Fruit fly (Drosophila melanogaster) whole organism, embryonic: ENCODE results near the gene CG13609.

Source experiments
- CG1024 ChIP-seq: fragments of 200-800 bp; sonication (Bioruptor generic); IDR thresholded peaks from 2 replicates; pipeline ENCODE4 v1.3.6; 2022; ENCODE audit warnings: missing biosample characterization, missing genetic modification characterization
- CG11560 ChIP-seq: fragments of 200-800 bp; sonication (Bioruptor generic); IDR thresholded peaks from 3 replicates; pipeline ENCODE4 v1.3.6; 2022; ENCODE audit warnings: missing biosample characterization, missing genetic modification characterization
- CG1233 ChIP-seq: fragments of 200-800 bp; sonication (Bioruptor generic); optimal IDR thresholded peaks from 4 replicates; lab custom pipeline; 2018; ENCODE audit warnings: missing biosample characterization, mild to moderate bottlenecking, missing genetic modification characterization
- CG12769 ChIP-seq: fragments of 200-800 bp; sonication (Bioruptor generic); optimal IDR thresholded peaks from 2 replicates; lab custom pipeline; 2019; ENCODE audit warnings: missing biosample characterization, mild to moderate bottlenecking, missing genetic modification characterization, moderate library complexity
- CG1602 ChIP-seq: fragments of 200-800 bp; sonication (Bioruptor generic); optimal IDR thresholded peaks from 3 replicates; lab custom pipeline; 2016; ENCODE audit warnings: missing biosample characterization, missing genetic modification characterization
- CG17359 ChIP-seq: fragments of 200-800 bp; sonication (Bioruptor generic); optimal IDR thresholded peaks from 3 replicates; lab custom pipeline; 2018; ENCODE audit warnings: missing biosample characterization, mild to moderate bottlenecking, missing genetic modification characterization, moderate library complexity
- CG17802 ChIP-seq: fragments of 200-800 bp; sonication (Bioruptor generic); optimal IDR thresholded peaks from 2 replicates; lab custom pipeline; 2018; ENCODE audit warnings: missing biosample characterization, mild to moderate bottlenecking, missing genetic modification characterization, moderate library complexity
- CG2116 ChIP-seq: fragments of 200-800 bp; sonication (Bioruptor generic); optimal IDR thresholded peaks from 3 replicates; lab custom pipeline; 2018; ENCODE audit warnings: missing biosample characterization, mild to moderate bottlenecking, missing genetic modification characterization
- CG34224 ChIP-seq: fragments of 200-800 bp; sonication (Bioruptor generic); IDR thresholded peaks from 3 replicates; pipeline ENCODE4 v1.3.6; 2022; ENCODE audit warnings: missing biosample characterization, missing genetic modification characterization; ENCODE audit not compliant: partially characterized antibody
- CG4617 ChIP-seq: fragments of 200-800 bp; sonication (Bioruptor generic); optimal IDR thresholded peaks from 3 replicates; lab custom pipeline; 2016; ENCODE audit warnings: missing biosample characterization, missing genetic modification characterization, borderline replicate concordance
- CG4820 ChIP-seq: fragments of 200-800 bp; sonication (Bioruptor generic); optimal IDR thresholded peaks from 3 replicates; lab custom pipeline; 2016; ENCODE audit warnings: missing biosample characterization, missing genetic modification characterization
- CG6765 ChIP-seq: fragments of 200-800 bp; sonication (Bioruptor generic); optimal IDR thresholded peaks from 3 replicates; lab custom pipeline; 2017; ENCODE audit warnings: missing biosample characterization, mild to moderate bottlenecking, missing genetic modification characterization
- CG8478 ChIP-seq: fragments of >200 bp; optimal IDR thresholded peaks from 2 replicates; lab custom pipeline; 2018
- ERR ChIP-seq: fragments of 200-800 bp; sonication (Bioruptor generic); optimal IDR thresholded peaks from 2 replicates; lab custom pipeline; 2016; ENCODE audit warnings: missing biosample characterization, missing genetic modification characterization
- YL-1 ChIP-seq: fragments of 200-800 bp; sonication (Bioruptor generic); optimal IDR thresholded peaks from 3 replicates; lab custom pipeline; 2017; ENCODE audit warnings: missing biosample characterization, mild to moderate bottlenecking, missing genetic modification characterization
- bowl ChIP-seq: fragments of 200-800 bp; sonication (Bioruptor generic); IDR thresholded peaks from 2 replicates; pipeline ENCODE4 v1.3.6; 2022; ENCODE audit warnings: missing biosample characterization, missing genetic modification characterization
- eve ChIP-seq, 2 experiments: fragments of >200 bp; optimal IDR thresholded peaks; 2 replicates each; lab custom pipeline; 2017; ENCODE audit warnings: missing biosample characterization in 2 of 2, missing genetic modification characterization in 2 of 2
- ewg ChIP-seq: fragments of 200-800 bp; sonication (Bioruptor generic); optimal IDR thresholded peaks from 3 replicates; lab custom pipeline; 2017; ENCODE audit warnings: mild to moderate bottlenecking, missing biosample characterization, missing genetic modification reagents, missing genetic modification characterization
- gcm ChIP-seq: fragments of 200-800 bp; sonication (Bioruptor generic); optimal IDR thresholded peaks from 2 replicates; lab custom pipeline; 2019; ENCODE audit warnings: missing biosample characterization, mild to moderate bottlenecking, missing genetic modification characterization, moderate library complexity
- knrl ChIP-seq: fragments of 200-800 bp; sonication (Bioruptor generic); IDR thresholded peaks from 3 replicates; pipeline ENCODE4 v1.3.6; 2022; ENCODE audit warnings: missing biosample characterization, missing genetic modification characterization; ENCODE audit not compliant: partially characterized antibody
- lab ChIP-seq: fragments of 200-800 bp; sonication (Bioruptor generic); optimal IDR thresholded peaks from 3 replicates; lab custom pipeline; 2017; ENCODE audit warnings: missing biosample characterization, missing genetic modification characterization, mild to moderate bottlenecking, moderate library complexity, missing genetic modification reagents
- lmd ChIP-seq: fragments of 200-800 bp; sonication (Bioruptor generic); IDR thresholded peaks from 2 replicates; pipeline ENCODE4 v1.3.6; 2022; ENCODE audit warnings: missing biosample characterization, missing genetic modification characterization
- odd ChIP-seq: fragments of 200-800 bp; sonication (Bioruptor generic); optimal IDR thresholded peaks from 2 replicates; lab custom pipeline; 2017; ENCODE audit warnings: missing biosample characterization, mild to moderate bottlenecking, missing genetic modification characterization
- p53 ChIP-seq: fragments of 200-800 bp; sonication (Bioruptor generic); optimal IDR thresholded peaks from 2 replicates; lab custom pipeline; 2016; ENCODE audit warnings: missing biosample characterization, missing genetic modification characterization
- tna ChIP-seq: fragments of 200-800 bp; sonication (Bioruptor generic); IDR thresholded peaks from 2 replicates; pipeline ENCODE4 v1.3.6; 2022; ENCODE audit warnings: missing biosample characterization, missing genetic modification characterization; ENCODE audit not compliant: partially characterized antibody

CG13609 gene

DNA sequence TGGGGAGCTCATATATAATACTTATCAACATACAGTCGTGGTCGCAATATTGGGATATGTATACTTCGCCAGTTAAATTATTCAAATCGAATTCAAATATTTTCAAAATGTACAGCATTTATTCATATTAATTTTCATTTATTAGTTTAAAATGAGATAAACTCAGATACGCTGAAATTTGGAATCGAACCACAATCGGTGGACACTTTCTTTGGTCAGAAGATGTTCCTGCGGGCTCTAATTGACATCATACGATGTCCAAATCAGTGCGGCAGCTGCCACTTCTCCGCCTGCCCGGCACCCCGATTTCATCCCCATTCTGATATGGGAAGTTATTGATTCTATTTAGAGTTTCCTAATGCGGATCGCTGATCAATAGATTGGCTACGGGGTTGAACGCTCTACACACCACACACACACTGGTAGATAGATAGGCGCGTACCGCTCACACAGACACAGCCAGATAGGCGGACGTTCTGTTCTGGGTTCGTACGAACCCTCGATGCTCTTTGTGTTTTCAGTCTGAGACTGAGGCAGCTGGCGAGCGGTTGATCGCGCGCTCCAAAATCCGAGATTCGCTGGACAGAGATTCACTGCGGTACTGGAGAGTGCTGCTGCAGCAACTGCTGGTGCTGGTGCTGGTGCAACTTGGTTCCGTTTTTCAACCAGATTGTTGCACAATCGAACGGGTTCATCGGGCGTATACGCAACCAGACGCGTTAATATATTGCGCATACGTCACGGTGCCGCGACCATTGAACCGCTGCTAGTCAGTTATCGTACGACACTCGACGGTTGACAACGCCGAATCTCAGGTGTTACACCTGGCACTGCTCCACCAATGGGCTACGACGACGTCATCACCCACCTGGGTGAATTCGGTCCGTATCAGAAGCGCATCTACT, 49.5 kb downstream of the CG13609 start, which contains the start of gene Orct (continued):
- no peak for TF ChIP-seq p53 (GFP tag; lab: Kevin White, UChicago)
- TF ChIP-seq gcm (GFP tag; lab: Kevin White, UChicago) = peak; percentile 71
- TF ChIP-seq CG2116 (GFP tag; lab: Kevin White, UChicago) = peak; percentile 13
- peak; percentile 5 for TF ChIP-seq YL-1
- TF ChIP-seq CG11560 (tag; lab: Robert Waterston, UW) = peak; percentile 51; the same call in 1 of the 3 replicates
- peak; percentile 38 for TF ChIP-seq CG1602
- peak; percentile 83 for TF ChIP-seq CG12769
- TF ChIP-seq lmd (GFP tag; lab: Robert Waterston, UW) = peak; percentile 76
- no peak for TF ChIP-seq CG17802
- peak; percentile 89 for TF ChIP-seq lab (GFP tag; lab: Kevin White, UChicago)
- peak; percentile 15 for TF ChIP-seq ERR (GFP tag; lab: Kevin White, UChicago)
- TF ChIP-seq CG4820 (GFP tag; lab: Kevin White, UChicago) = peak; percentile 45
- TF ChIP-seq CG34224 (GFP tag; lab: Robert Waterston, UW) = no peak
- TF ChIP-seq odd (GFP tag; lab: Kevin White, UChicago) = peak; percentile 68
- TF ChIP-seq CG4617 (GFP tag; lab: Kevin White, UChicago) = peak; percentile 13
- TF ChIP-seq bowl (GFP tag; lab: Robert Waterston, UW) = 0 out of 2 replicates have a peak, but pooled peaks have one; percentile 6
- TF ChIP-seq CG1233 = peak; percentile 79
- peak; percentile 77 for TF ChIP-seq CG6765 (GFP tag; lab: Kevin White, UChicago)
- TF ChIP-seq CG1024 (GFP tag; lab: Robert Waterston, UW) = no peak
- TF ChIP-seq ewg = peak; percentile 45
- TF ChIP-seq eve (GFP tag; optimal IDR thresholded peaks at IDR 0.05; lab: Kevin White, UChicago) = no peak
- TF ChIP-seq CG8478 (lab: Kevin White, UChicago) = no peak
- peak; percentile 66 for TF ChIP-seq CG17359 (tag; lab: Kevin White, UChicago)
- TF ChIP-seq tna (GFP tag; lab: Robert Waterston, UW) = no peak
- TF ChIP-seq knrl (GFP tag; lab: Robert Waterston, UW) = no peak
- TF ChIP-seq, all 482 proteins: peak for 328
